Worm (Caenorhabditis elegans): Measurements from ENCODE around the gene scl-6.

The scl-6 gene

ce11 chrIV:13066044-13066443 is 2.5 kb upstream of the scl-6 start:
- TF ChIP-seq ztf-26 (tag; optimal IDR thresholded peaks at IDR 0.05) (no peak), zfh-2 (GFP tag; conservative IDR thresholded peaks at IDR 0.05) (peak; percentile 63), ztf-3 (GFP tag; optimal IDR thresholded peaks at IDR 0.05) (no peak), B0019.2 (GFP tag; conservative IDR thresholded peaks at IDR 0.05) (no peak), cebp-2 (GFP tag; IDR thresholded peaks at IDR 0.05) (peak; percentile 81; the same call in 1 of the 2 replicates)

ce11 chrIV:13067200-13067599 is 1.4 kb upstream of the scl-6 start, which contains the start of gene col-131:
Gene col-131, minus strand, starts transcription at chrIV:13067300.
- TF ChIP-seq snpc-3.4 (tag; optimal IDR thresholded peaks at IDR 0.05) (no peak), F33H1.4 (GFP tag; IDR thresholded peaks at IDR 0.05) (no peak), rpc-1 (optimal IDR thresholded peaks at IDR 0.05) (no peak), rpc-1 (tag; optimal IDR thresholded peaks at IDR 0.05) (no peak), egrh-3 (GFP tag; IDR thresholded peaks at IDR 0.05) (no peak), let-526 (GFP tag; IDR thresholded peaks at IDR 0.05) (no peak), ekl-4 (GFP tag; IDR thresholded peaks at IDR 0.05) (no peak), F57A8.1 (GFP tag; optimal IDR thresholded peaks at IDR 0.05) (no peak), F57C9.4 (tag; optimal IDR thresholded peaks at IDR 0.05) (no peak), lin-40 (tag; optimal IDR thresholded peaks at IDR 0.05) (no peak), Y53G8AR.9 (GFP tag; conservative IDR thresholded peaks at IDR 0.05) (no peak), gei-17 (GFP tag; optimal IDR thresholded peaks at IDR 0.05) (no peak), fkh-3 (tag; optimal IDR thresholded peaks at IDR 0.05) (no peak), chd-7 (tag; optimal IDR thresholded peaks at IDR 0.05) (no peak), ztf-25 (GFP tag; IDR thresholded peaks at IDR 0.05) (no peak), akir-1 (GFP tag; optimal IDR thresholded peaks at IDR 0.05) (no peak), snpc-4 (GFP tag; optimal IDR thresholded peaks at IDR 0.05) (no peak), snpc-4 (tag; optimal IDR thresholded peaks at IDR 0.05) (no peak)

ce11 chrIV:13070142-13070541 is 1.6 kb downstream of the scl-6 start, which contains the start of gene scl-7:
Gene scl-7, plus strand, starts transcription at chrIV:13070442.
- TF ChIP-seq die-1 (tag; optimal IDR thresholded peaks at IDR 0.05) (no peak), B0019.2 (GFP tag; conservative IDR thresholded peaks at IDR 0.05) (no peak), snpc-1.1 (tag; optimal IDR thresholded peaks at IDR 0.05; ENCODE audit: insufficient read depth) (no peak), lin-54 (GFP tag; optimal IDR thresholded peaks at IDR 0.05) (no peak), C17E4.6 (GFP tag; IDR thresholded peaks at IDR 0.05) (no peak)

- no peak for TF ChIP-seq F57C9.4 (tag; optimal IDR thresholded peaks at IDR 0.05)
- TF ChIP-seq F55B11.4 (tag; optimal IDR thresholded peaks at IDR 0.05; ENCODE audit: borderline replicate concordance, insufficient read depth) = no peak
- no peak for TF ChIP-seq tbp1 (GFP tag; optimal IDR thresholded peaks at IDR 0.05)
- TF ChIP-seq F52B5.7 (tag; optimal IDR thresholded peaks at IDR 0.05) = no peak
- TF ChIP-seq lsy-27 (tag; optimal IDR thresholded peaks at IDR 0.05; ENCODE audit: borderline replicate concordance, insufficient read depth) = no peak
- TF ChIP-seq hsf-1 (GFP tag; IDR thresholded peaks at IDR 0.05) = no peak
- TF ChIP-seq mes-4 (tag; optimal IDR thresholded peaks at IDR 0.05) = no peak
- no peak for TF ChIP-seq ceh-58 (GFP tag; IDR thresholded peaks at IDR 0.05)
- no peak for TF ChIP-seq cebp-2 (GFP tag; IDR thresholded peaks at IDR 0.05)
- TF ChIP-seq sea-2 (GFP tag; IDR thresholded peaks at IDR 0.05) = no peak
- no peak for TF ChIP-seq cebp-1 (GFP tag; IDR thresholded peaks at IDR 0.05)
- no peak for TF ChIP-seq cebp-1 (tag; optimal IDR thresholded peaks at IDR 0.05)
- TF ChIP-seq xnd-1 (tag; optimal IDR thresholded peaks at IDR 0.05) = no peak
- TF ChIP-seq K12H6.12 (tag; optimal IDR thresholded peaks at IDR 0.05) = no peak
- TF ChIP-seq lin-26 (GFP tag; IDR thresholded peaks at IDR 0.05) = no peak
- TF ChIP-seq dpl-1 (GFP tag; optimal IDR thresholded peaks at IDR 0.05) = no peak
- no peak for TF ChIP-seq nfya-1 (tag; optimal IDR thresholded peaks at IDR 0.05; ENCODE audit: borderline replicate concordance, insufficient read depth)
- no peak for TF ChIP-seq gei-17 (GFP tag; optimal IDR thresholded peaks at IDR 0.05)
- TF ChIP-seq F10E7.11 (tag; optimal IDR thresholded peaks at IDR 0.05) = no peak
- no peak for TF ChIP-seq zim-3 (tag; optimal IDR thresholded peaks at IDR 0.05)
- no peak for TF ChIP-seq athp-1 (tag; optimal IDR thresholded peaks at IDR 0.05)
Measured at ce11 chrIV:13071445-13071844, 2.9 kb downstream of the scl-6 start, which contains the start of gene scl-8. Gene scl-8, plus strand, starts transcription at chrIV:13071745.

Data from whole organism, young adult.